Fruit fly (Drosophila melanogaster) whole organism, embryonic: ENCODE data around the gene CG15725.

Experiments
- BtbVII ChIP-seq: fragments of 200-800 bp; sonication (Bioruptor generic); optimal IDR thresholded peaks from 3 replicates; lab custom pipeline; 2017; ENCODE audit warnings: missing biosample characterization, mild to moderate bottlenecking, missing genetic modification characterization
- CG10366 ChIP-seq: fragments of 200-800 bp; sonication (Bioruptor generic); IDR thresholded peaks from 2 replicates; pipeline ENCODE4 v1.3.6; 2022; ENCODE audit warnings: missing biosample characterization, missing genetic modification characterization
- CG12071 ChIP-seq: fragments of 200-800 bp; sonication (Bioruptor generic); optimal IDR thresholded peaks from 3 replicates; lab custom pipeline; 2018; ENCODE audit warnings: missing biosample characterization, mild to moderate bottlenecking, missing genetic modification characterization
- CG15269 ChIP-seq: fragments of 200-800 bp; sonication (Bioruptor generic); optimal IDR thresholded peaks from 2 replicates; lab custom pipeline; 2018; ENCODE audit warnings: missing biosample characterization, mild to moderate bottlenecking, missing genetic modification characterization, moderate library complexity
- CG1832 ChIP-seq: fragments of 200-800 bp; sonication (Bioruptor generic); optimal IDR thresholded peaks from 2 replicates; lab custom pipeline; 2017; ENCODE audit warnings: missing biosample characterization, mild to moderate bottlenecking, missing genetic modification characterization, inconsistent platforms
- CG2202 ChIP-seq: fragments of 200-800 bp; sonication (Bioruptor generic); optimal IDR thresholded peaks from 2 replicates; lab custom pipeline; 2018; ENCODE audit warnings: missing biosample characterization, mild to moderate bottlenecking, missing genetic modification characterization
- CG2712 ChIP-seq: fragments of 200-800 bp; optimal IDR thresholded peaks from 3 replicates; lab custom pipeline; 2019; ENCODE audit warnings: missing biosample characterization, mild to moderate bottlenecking, missing genetic modification characterization, moderate library complexity
- CG4424 ChIP-seq: fragments of 200-800 bp; sonication (Bioruptor generic); optimal IDR thresholded peaks from 3 replicates; lab custom pipeline; 2016; ENCODE audit warnings: missing biosample characterization, missing genetic modification characterization
- CG5180 ChIP-seq: fragments of 200-800 bp; sonication (Bioruptor generic); optimal IDR thresholded peaks from 3 replicates; lab custom pipeline; 2017; ENCODE audit warnings: missing biosample characterization, missing genetic modification characterization, mild to moderate bottlenecking, moderate library complexity, missing genetic modification reagents
- CG6254 ChIP-seq: fragments of 200-800 bp; sonication (Bioruptor generic); optimal IDR thresholded peaks from 3 replicates; lab custom pipeline; 2017; ENCODE audit warnings: mild to moderate bottlenecking, missing biosample characterization, missing genetic modification reagents, missing genetic modification characterization
- CG7372 ChIP-seq: fragments of 200-800 bp; sonication (Bioruptor generic); IDR thresholded peaks from 2 replicates; pipeline ENCODE4 v1.3.6; 2022; ENCODE audit warnings: missing biosample characterization, missing genetic modification characterization
- CG7928 ChIP-seq: fragments of 200-800 bp; sonication (Bioruptor generic); optimal IDR thresholded peaks from 2 replicates; lab custom pipeline; 2017; ENCODE audit warnings: missing biosample characterization, mild to moderate bottlenecking, missing genetic modification characterization
- CG8281 ChIP-seq: fragments of 200-800 bp; sonication (Bioruptor generic); optimal IDR thresholded peaks from 2 replicates; lab custom pipeline; 2018; ENCODE audit warnings: missing biosample characterization, mild to moderate bottlenecking, missing genetic modification characterization, moderate library complexity
- CG8944 ChIP-seq: fragments of 200-800 bp; sonication (Bioruptor generic); optimal IDR thresholded peaks from 3 replicates; lab custom pipeline; 2016; ENCODE audit warnings: missing biosample characterization, missing genetic modification characterization
- Chrac-16 ChIP-seq: fragments of 200-800 bp; sonication (Bioruptor generic); optimal IDR thresholded peaks from 3 replicates; lab custom pipeline; 2016; ENCODE audit warnings: missing biosample characterization, missing genetic modification characterization
- Dbx ChIP-seq: fragments of 200-800 bp; sonication (Bioruptor generic); IDR thresholded peaks from 3 replicates; pipeline ENCODE4 v1.3.6; 2022; ENCODE audit warnings: missing biosample characterization, missing genetic modification characterization
- Dfd ChIP-seq, 2 experiments: fragments of >200 bp; optimal IDR thresholded peaks; 2 replicates each; lab custom pipeline; 2017; ENCODE audit warnings: missing biosample characterization in 2 of 2, missing genetic modification characterization in 2 of 2
- E2f1 ChIP-seq: fragments of 200-800 bp; sonication (Bioruptor generic); IDR thresholded peaks from 2 replicates; pipeline ENCODE4 v1.3.6; 2022; ENCODE audit warnings: missing biosample characterization, missing genetic modification characterization
- Eip74EF ChIP-seq, 2 experiments: fragments of 200-800 bp in 1 of 2; fragments of >200 bp in 1 of 2; sonication (Bioruptor generic) in 1 of 2; optimal IDR thresholded peaks; 2 replicates each; lab custom pipeline; 2017 to 2019; ENCODE audit warnings: missing biosample characterization in 2 of 2, missing genetic modification characterization in 2 of 2, mild to moderate bottlenecking in 1 of 2, moderate library complexity in 1 of 2
- Fer2 ChIP-seq: fragments of 200-800 bp; sonication (Bioruptor generic); optimal IDR thresholded peaks from 2 replicates; lab custom pipeline; 2018; ENCODE audit warnings: missing biosample characterization, mild to moderate bottlenecking, missing genetic modification characterization, moderate library complexity
- HLH3B ChIP-seq: fragments of 200-800 bp; sonication (Bioruptor generic); IDR thresholded peaks from 2 replicates; pipeline ENCODE4 v1.3.6; 2022; ENCODE audit warnings: missing biosample characterization, missing genetic modification characterization
- Jarid2 ChIP-seq: fragments of 200-800 bp; sonication (Bioruptor generic); optimal IDR thresholded peaks from 3 replicates; lab custom pipeline; 2017; ENCODE audit warnings: mild to moderate bottlenecking, missing biosample characterization, missing genetic modification reagents, missing genetic modification characterization
- Max ChIP-seq: fragments of 200-800 bp; sonication (Bioruptor generic); optimal IDR thresholded peaks from 2 replicates; lab custom pipeline; 2016; ENCODE audit warnings: missing biosample characterization, mild to moderate bottlenecking, missing genetic modification characterization
- Mes4 ChIP-seq: fragments of 200-800 bp; sonication (Bioruptor generic); optimal IDR thresholded peaks from 2 replicates; lab custom pipeline; 2016; ENCODE audit warnings: missing biosample characterization, missing genetic modification characterization
- Nf-YC ChIP-seq: fragments of 200-800 bp; optimal IDR thresholded peaks from 3 replicates; lab custom pipeline; 2019; ENCODE audit warnings: missing biosample characterization, mild to moderate bottlenecking, missing genetic modification characterization, moderate library complexity
- Oli ChIP-seq: fragments of 200-800 bp; sonication (Bioruptor generic); optimal IDR thresholded peaks from 2 replicates; lab custom pipeline; 2018; ENCODE audit warnings: missing biosample characterization, mild to moderate bottlenecking, missing genetic modification characterization, moderate library complexity
- Optix ChIP-seq: fragments of 200-800 bp; sonication (Bioruptor generic); IDR thresholded peaks from 3 replicates; pipeline ENCODE4 v1.3.6; 2022; ENCODE audit warnings: missing biosample characterization, missing genetic modification characterization
- Rfx ChIP-seq: fragments of 200-800 bp; sonication (Bioruptor generic); IDR thresholded peaks from 2 replicates; pipeline ENCODE4 v1.3.6; 2022; ENCODE audit warnings: missing biosample characterization, missing genetic modification characterization
- Sox102F ChIP-seq: fragments of 200-800 bp; sonication (Bioruptor generic); optimal IDR thresholded peaks from 2 replicates; lab custom pipeline; 2018; ENCODE audit warnings: missing biosample characterization, mild to moderate bottlenecking, missing genetic modification characterization, moderate library complexity
- Sry-δ ChIP-seq: fragments of 200-800 bp; sonication (Bioruptor generic); optimal IDR thresholded peaks from 2 replicates; lab custom pipeline; 2016; ENCODE audit warnings: missing biosample characterization, missing genetic modification characterization
- az2 ChIP-seq: fragments of 200-800 bp; sonication (Bioruptor generic); optimal IDR thresholded peaks from 3 replicates; lab custom pipeline; 2016; ENCODE audit warnings: missing biosample characterization, missing genetic modification characterization
- bigmax ChIP-seq: fragments of 200-800 bp; sonication (Bioruptor generic); optimal IDR thresholded peaks from 2 replicates; lab custom pipeline; 2018; ENCODE audit warnings: missing biosample characterization, mild to moderate bottlenecking, missing genetic modification characterization
- bsh ChIP-seq, 2 experiments: fragments of 200-800 bp; sonication (Bioruptor generic); optimal IDR thresholded peaks; 2 replicates each; lab custom pipeline; 2017 to 2018; ENCODE audit warnings: mild to moderate bottlenecking in 2 of 2, missing biosample characterization in 2 of 2, missing genetic modification characterization in 2 of 2, moderate library complexity in 1 of 2
- cato ChIP-seq: fragments of 200-800 bp; sonication (Bioruptor generic); optimal IDR thresholded peaks from 2 replicates; lab custom pipeline; 2016; ENCODE audit warnings: missing biosample characterization, missing genetic modification characterization, borderline replicate concordance
- chinmo ChIP-seq: fragments of 200-800 bp; sonication (Bioruptor generic); IDR thresholded peaks from 4 replicates; pipeline ENCODE4 v1.3.6; 2022; ENCODE audit warnings: missing biosample characterization, missing genetic modification characterization; ENCODE audit not compliant: partially characterized antibody
- en ChIP-seq: fragments of 200-800 bp; sonication (Bioruptor generic); optimal IDR thresholded peaks from 2 replicates; lab custom pipeline; 2016; ENCODE audit warnings: missing biosample characterization, missing genetic modification characterization
- fd3F ChIP-seq: fragments of 200-800 bp; sonication (Bioruptor generic); optimal IDR thresholded peaks from 2 replicates; lab custom pipeline; 2018; ENCODE audit warnings: missing biosample characterization, mild to moderate bottlenecking, missing genetic modification characterization, moderate library complexity
- grn ChIP-seq: fragments of 200-800 bp; sonication (Bioruptor generic); optimal IDR thresholded peaks from 3 replicates; lab custom pipeline; 2017; ENCODE audit warnings: missing biosample characterization, missing genetic modification characterization
- odd ChIP-seq: fragments of 200-800 bp; sonication (Bioruptor generic); optimal IDR thresholded peaks from 2 replicates; lab custom pipeline; 2017; ENCODE audit warnings: missing biosample characterization, mild to moderate bottlenecking, missing genetic modification characterization
- peb ChIP-seq: fragments of 200-800 bp; sonication (Bioruptor generic); IDR thresholded peaks from 2 replicates; pipeline ENCODE4 v1.3.6; 2022; ENCODE audit warnings: missing biosample characterization, missing genetic modification characterization
- pfk ChIP-seq: fragments of 200-800 bp; sonication (Bioruptor generic); optimal IDR thresholded peaks from 2 replicates; lab custom pipeline; 2018; ENCODE audit warnings: missing biosample characterization, mild to moderate bottlenecking, missing genetic modification characterization, moderate library complexity
- psq ChIP-seq: fragments of 200-800 bp; sonication (Bioruptor generic); optimal IDR thresholded peaks from 2 replicates; lab custom pipeline; 2017; ENCODE audit warnings: missing biosample characterization, missing genetic modification characterization
- pum ChIP-seq: fragments of 200-800 bp; sonication (Bioruptor generic); optimal IDR thresholded peaks from 2 replicates; lab custom pipeline; 2016; ENCODE audit warnings: missing biosample characterization, missing genetic modification characterization
- ranshi ChIP-seq: fragments of 200-800 bp; sonication (Bioruptor generic); IDR thresholded peaks from 2 replicates; pipeline ENCODE4 v1.3.6; 2022; ENCODE audit warnings: missing biosample characterization, missing genetic modification characterization
- sqz ChIP-seq: fragments of 200-800 bp; sonication (Bioruptor generic); optimal IDR thresholded peaks from 3 replicates; lab custom pipeline; 2018; ENCODE audit warnings: missing biosample characterization, mild to moderate bottlenecking, missing genetic modification characterization
- tll ChIP-seq, 2 experiments: fragments of 200-800 bp in 1 of 2; fragments of >200 bp in 1 of 2; sonication (Bioruptor generic) in 1 of 2; optimal IDR thresholded peaks; 2 replicates each; lab custom pipeline; 2017 to 2019; ENCODE audit warnings: missing biosample characterization in 2 of 2, missing genetic modification characterization in 2 of 2, mild to moderate bottlenecking in 1 of 2, moderate library complexity in 1 of 2
- trh ChIP-seq: fragments of 200-800 bp; sonication (Bioruptor generic); optimal IDR thresholded peaks from 2 replicates; lab custom pipeline; 2016; ENCODE audit warnings: missing biosample characterization, missing genetic modification characterization
- yki ChIP-seq: fragments of >200 bp; optimal IDR thresholded peaks from 3 replicates; lab custom pipeline; 2018
- zen ChIP-seq: fragments of 200-800 bp; sonication (Bioruptor generic); optimal IDR thresholded peaks from 3 replicates; lab custom pipeline; 2018; ENCODE audit warnings: missing biosample characterization, mild to moderate bottlenecking, missing genetic modification characterization, moderate library complexity
- zfh1 ChIP-seq: fragments of 200-800 bp; sonication (Bioruptor generic); IDR thresholded peaks from 3 replicates; pipeline ENCODE4 v1.3.6; 2022; ENCODE audit warnings: missing biosample characterization, missing genetic modification characterization

Gene CG15725

DNA sequence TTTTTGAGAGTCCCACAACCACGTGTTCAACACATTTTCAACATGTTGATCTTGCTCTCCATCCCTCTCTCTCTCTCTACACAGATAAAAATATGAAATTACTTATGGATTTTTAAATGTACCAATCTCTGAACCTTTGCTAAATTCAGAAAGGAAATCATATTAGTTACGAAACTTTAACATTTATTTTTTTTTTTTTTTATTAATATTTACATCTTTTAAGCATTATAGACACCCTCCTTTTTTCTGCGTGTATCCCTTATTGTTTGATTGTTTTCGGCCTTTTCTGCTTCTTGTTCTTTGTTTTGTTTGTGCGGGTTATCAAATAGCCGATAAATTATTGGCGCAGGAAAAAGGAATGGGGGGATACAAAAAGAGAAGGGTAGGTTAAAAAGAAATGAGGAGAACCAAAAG lies 39.2 kb upstream of the CG15725 start (continued):
- peak; percentile 91 for TF ChIP-seq trh (GFP tag; lab: Kevin White, UChicago)
- TF ChIP-seq CG5180, result peak; percentile 83
- peak; percentile 93 for TF ChIP-seq Max
- TF ChIP-seq CG10366 (GFP tag; lab: Robert Waterston, UW), result peak; percentile 95
- peak; percentile 96 for TF ChIP-seq CG4424 (GFP tag; lab: Kevin White, UChicago)
- peak; percentile 96 for TF ChIP-seq HLH3B (GFP tag; lab: Robert Waterston, UW)
- peak; percentile 97 for TF ChIP-seq ranshi
- TF ChIP-seq grn, result peak; percentile 37
- TF ChIP-seq Fer2 (tag; lab: Kevin White, UChicago), result peak; percentile 96
- TF ChIP-seq CG15269 (tag; lab: Kevin White, UChicago), result peak; percentile 98
- TF ChIP-seq fd3F (GFP tag; lab: Kevin White, UChicago), result peak; percentile 95
- TF ChIP-seq pfk (GFP tag; lab: Kevin White, UChicago), result peak; percentile 37
- TF ChIP-seq chinmo (GFP tag; lab: Robert Waterston, UW), result no peak
- TF ChIP-seq psq (GFP tag; lab: Kevin White, UChicago), result peak; percentile 96
- peak; percentile 95 for TF ChIP-seq CG7372
- no peak for TF ChIP-seq yki
- peak; percentile 94 for TF ChIP-seq CG6254 (GFP tag; lab: Kevin White, UChicago)
- TF ChIP-seq bsh (GFP tag; optimal IDR thresholded peaks at IDR 0.05; lab: Kevin White, UChicago), result peak; percentile 45 to 99
- TF ChIP-seq zen (tag; lab: Kevin White, UChicago), result peak; percentile 98
- TF ChIP-seq Mes4, result peak; percentile 77
- peak; percentile 97 for TF ChIP-seq Rfx (GFP tag; lab: Robert Waterston, UW)
- TF ChIP-seq Jarid2, result peak; percentile 76
- TF ChIP-seq Dbx (GFP tag; lab: Robert Waterston, UW), result peak; percentile 94
- peak; percentile 97 for TF ChIP-seq E2f1 (GFP tag; lab: Robert Waterston, UW)
- TF ChIP-seq az2, result peak; percentile 93
- peak; percentile 92 for TF ChIP-seq odd (GFP tag; lab: Kevin White, UChicago)
- peak in 1 of 2 experiments; percentile 91 for TF ChIP-seq Eip74EF (GFP tag; optimal IDR thresholded peaks at IDR 0.05; lab: Kevin White, UChicago)
- no peak for TF ChIP-seq Dfd (GFP tag; optimal IDR thresholded peaks at IDR 0.05; lab: Kevin White, UChicago)
- TF ChIP-seq Sox102F (GFP tag; lab: Kevin White, UChicago), result peak; percentile 96
- peak; percentile 96 for TF ChIP-seq Oli
- no peak for TF ChIP-seq CG1832
- TF ChIP-seq en, result peak; percentile 43
- TF ChIP-seq Chrac-16, result peak; percentile 94
- peak; percentile 91 for TF ChIP-seq cato (GFP tag; lab: Kevin White, UChicago)
- TF ChIP-seq CG2202 (tag; lab: Kevin White, UChicago), result peak; percentile 96
- peak; percentile 57 for TF ChIP-seq CG7928 (GFP tag; lab: Kevin White, UChicago)
- TF ChIP-seq bigmax (GFP tag; lab: Kevin White, UChicago), result peak; percentile 11
- TF ChIP-seq Optix (GFP tag; lab: Robert Waterston, UW), result peak; percentile 56; the same call in 1 of the 3 replicates
- TF ChIP-seq CG2712, result peak; percentile 99
- peak; percentile 90 for TF ChIP-seq peb (GFP tag; lab: Robert Waterston, UW)
- peak in 1 of 2 experiments; percentile 78 for TF ChIP-seq tll (GFP tag; optimal IDR thresholded peaks at IDR 0.05; lab: Kevin White, UChicago)
- peak; percentile 65 for TF ChIP-seq CG12071 (GFP tag; lab: Kevin White, UChicago)
- TF ChIP-seq Nf-YC (tag; lab: Kevin White, UChicago), result peak; percentile 90
- peak; percentile 96 for TF ChIP-seq sqz
- TF ChIP-seq Sry-δ, result peak; percentile 44
- peak; percentile 93 for TF ChIP-seq BtbVII (GFP tag; lab: Kevin White, UChicago)
- peak; percentile 97 for TF ChIP-seq zfh1 (GFP tag; lab: Robert Waterston, UW)
- peak; percentile 83 for TF ChIP-seq CG8281 (tag; lab: Kevin White, UChicago)
- peak; percentile 81 for TF ChIP-seq pum (GFP tag; lab: Kevin White, UChicago)
- peak; percentile 56 for TF ChIP-seq CG8944 (GFP tag; lab: Kevin White, UChicago)
